Worm (Caenorhabditis elegans) whole organism, L3 larva: ENCODE measurements around the gene shn-1.

Experiments
- aly-2 ChIP-seq: fragments of 150-350 bp; optimal IDR thresholded peaks from 2 replicates; lab custom pipeline; 2014; ENCODE audit warnings: missing biosample characterization, missing genetic modification characterization
- ceh-28 ChIP-seq: fragments of 150-350 bp; optimal IDR thresholded peaks from 2 replicates; lab custom pipeline; 2014; ENCODE audit warnings: missing biosample characterization, missing genetic modification reagents, missing genetic modification characterization
- ceh-82 ChIP-seq: fragments of 150-350 bp; optimal IDR thresholded peaks from 2 replicates; lab custom pipeline; 2014; ENCODE audit warnings: missing biosample characterization, missing genetic modification characterization
- ceh-9 ChIP-seq: sonication (generic microtip); optimal IDR thresholded peaks from 2 replicates; lab custom pipeline; 2018; ENCODE audit warnings: missing biosample characterization, missing genetic modification characterization
- nhr-67 ChIP-seq: fragments of 150-350 bp; optimal IDR thresholded peaks from 2 replicates; lab custom pipeline; 2014; ENCODE audit warnings: missing biosample characterization, missing genetic modification characterization
- nhr-76 ChIP-seq: fragments of 150-350 bp; sonication (generic microtip); optimal IDR thresholded peaks from 5 replicates; lab custom pipeline; 2014; ENCODE audit warnings: missing biosample characterization, missing genetic modification characterization
- sea-2 ChIP-seq: fragments of 150-350 bp; sonication (generic microtip); optimal IDR thresholded peaks from 4 replicates; lab custom pipeline; 2014; ENCODE audit warnings: missing biosample characterization, missing genetic modification reagents, missing genetic modification characterization
- skn-1 ChIP-seq: fragments of 150-350 bp; optimal IDR thresholded peaks from 2 replicates; lab custom pipeline; 2014; ENCODE audit warnings: missing biosample characterization, missing genetic modification characterization
- unc-62 ChIP-seq: fragments of 150-350 bp; sonication (generic microtip); optimal IDR thresholded peaks from 4 replicates; lab custom pipeline; 2014; ENCODE audit warnings: missing biosample characterization, missing genetic modification reagents, missing genetic modification characterization

DNA sequence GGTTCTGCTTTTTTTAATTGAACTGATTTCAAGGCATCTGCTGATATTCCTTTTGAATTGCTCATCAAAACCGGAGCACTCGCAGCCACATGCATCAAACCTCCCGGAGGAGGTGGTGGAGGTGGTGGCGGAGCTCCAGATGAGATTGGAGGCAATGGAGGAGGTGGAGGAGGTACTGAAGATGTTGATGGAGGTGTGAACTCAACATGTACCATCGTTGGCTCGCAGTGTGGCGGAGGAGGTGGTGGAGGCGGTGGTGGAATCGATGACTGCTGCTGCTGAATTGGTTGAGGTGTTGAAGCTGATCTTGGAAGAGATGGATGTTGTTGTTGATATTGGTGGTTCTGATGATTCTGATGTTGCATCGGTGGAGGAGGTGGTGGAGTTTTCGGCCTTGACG, 3.8 kb downstream of the shn-1 start:
- TF ChIP-seq ceh-9 (tag; lab: Kevin White, UChicago) = no peak
- no peak for TF ChIP-seq unc-62 (GFP tag; lab: Kevin White, UChicago)
- TF ChIP-seq ceh-28 = no peak
- TF ChIP-seq ceh-82 = no peak
- TF ChIP-seq sea-2 (GFP tag; lab: Kevin White, UChicago) = no peak
- TF ChIP-seq aly-2 (tag; lab: Kevin White, UChicago) = no peak
- TF ChIP-seq skn-1 (tag; lab: Kevin White, UChicago) = no peak
- no peak for TF ChIP-seq nhr-67 (tag; lab: Kevin White, UChicago)
- no peak for TF ChIP-seq nhr-76 (tag; lab: Kevin White, UChicago)
